Worm (Caenorhabditis elegans) whole organism, late embryonic: ENCODE data around the gene W05H7.1.
A peak's percentile ranks its signal among the peaks of the same experiment; 100 is the strongest.

Experiments used
- T23F11.4 ChIP-seq: fragments of 200-800 bp; sonication (Bioruptor generic); optimal IDR thresholded peaks from 2 replicates; lab custom pipeline; 2018; ENCODE audit warnings: mild to moderate bottlenecking, missing genetic modification characterization, missing compliant biosample characterization
- ama-1 ChIP-seq: fragments of 150-350 bp; optimal IDR thresholded peaks from 2 replicates; lab custom pipeline; 2014
- ceh-48 ChIP-seq: sonication (generic microtip); optimal IDR thresholded peaks from 2 replicates; lab custom pipeline; 2016; ENCODE audit warnings: missing genetic modification characterization, inconsistent platforms, missing compliant biosample characterization
- dve-1 ChIP-seq: sonication (generic microtip); optimal IDR thresholded peaks from 2 replicates; lab custom pipeline; 2017; ENCODE audit warnings: antibody characterized with exemption, mild to moderate bottlenecking, missing genetic modification characterization, missing compliant biosample characterization
- elt-2 ChIP-seq: sonication (generic microtip); optimal IDR thresholded peaks from 2 replicates; lab custom pipeline; 2016; ENCODE audit warnings: missing genetic modification reagents, missing genetic modification characterization, missing compliant biosample characterization
- ets-4 ChIP-seq: sonication (generic microtip); optimal IDR thresholded peaks from 2 replicates; lab custom pipeline; 2016; ENCODE audit warnings: missing genetic modification characterization, missing compliant biosample characterization
- mec-3 ChIP-seq: sonication (generic microtip); optimal IDR thresholded peaks from 2 replicates; lab custom pipeline; 2016; ENCODE audit warnings: borderline replicate concordance, missing genetic modification characterization, missing compliant biosample characterization
- nhr-11 ChIP-seq: fragments of 150-350 bp; optimal IDR thresholded peaks from 2 replicates; lab custom pipeline; 2014; ENCODE audit warnings: missing biosample characterization, missing genetic modification characterization
- nhr-232 ChIP-seq: sonication (generic microtip); optimal IDR thresholded peaks from 2 replicates; lab custom pipeline; 2016; ENCODE audit warnings: missing genetic modification characterization, missing compliant biosample characterization
- pax-1 ChIP-seq: fragments of 150-350 bp; optimal IDR thresholded peaks from 2 replicates; lab custom pipeline; 2014; ENCODE audit warnings: missing biosample characterization, missing genetic modification characterization
- pha-4 ChIP-seq: fragments of 150-350 bp; optimal IDR thresholded peaks from 2 replicates; lab custom pipeline; 2018; ENCODE audit warnings: missing biosample characterization, missing genetic modification reagents, missing genetic modification characterization
- pqm-1 ChIP-seq: sonication (generic microtip); optimal IDR thresholded peaks from 2 replicates; lab custom pipeline; 2016; ENCODE audit warnings: missing genetic modification characterization, missing compliant biosample characterization
- tbx-2 ChIP-seq: sonication (generic microtip); optimal IDR thresholded peaks from 2 replicates; lab custom pipeline; 2016; ENCODE audit warnings: missing genetic modification characterization, missing compliant biosample characterization
- unc-55 ChIP-seq: sonication (generic microtip); optimal IDR thresholded peaks from 2 replicates; lab custom pipeline; 2017; ENCODE audit warnings: missing biosample characterization, missing genetic modification reagents, missing genetic modification characterization

ce11 chrX:1456350-1457080 is 5.9 kb downstream of the W05H7.1 start:
- TF ChIP-seq pqm-1, result no peak
- no peak for TF ChIP-seq ama-1
- no peak for TF ChIP-seq ceh-48 (tag; lab: Kevin White, UChicago)
- TF ChIP-seq elt-2 (tag; lab: Kevin White, UChicago), result no peak
- TF ChIP-seq pax-1 (tag; lab: Kevin White, UChicago), result no peak
- TF ChIP-seq tbx-2 (tag; lab: Kevin White, UChicago), result peak; percentile 13
- no peak for TF ChIP-seq nhr-232 (tag; lab: Kevin White, UChicago)
- no peak for TF ChIP-seq mec-3 (tag; lab: Kevin White, UChicago)
- TF ChIP-seq pha-4 (tag; lab: Kevin White, UChicago), result no peak
- no peak for TF ChIP-seq nhr-11 (tag; lab: Kevin White, UChicago)
- TF ChIP-seq ets-4, result no peak
- no peak for TF ChIP-seq T23F11.4 (GFP tag; lab: Kevin White, UChicago)
- no peak for TF ChIP-seq dve-1 (tag; lab: Kevin White, UChicago)
- TF ChIP-seq unc-55, result peak; percentile 59
